Fruit fly (Drosophila melanogaster): ENCODE data around the gene CG33111.

The CG33111 gene

DNA sequence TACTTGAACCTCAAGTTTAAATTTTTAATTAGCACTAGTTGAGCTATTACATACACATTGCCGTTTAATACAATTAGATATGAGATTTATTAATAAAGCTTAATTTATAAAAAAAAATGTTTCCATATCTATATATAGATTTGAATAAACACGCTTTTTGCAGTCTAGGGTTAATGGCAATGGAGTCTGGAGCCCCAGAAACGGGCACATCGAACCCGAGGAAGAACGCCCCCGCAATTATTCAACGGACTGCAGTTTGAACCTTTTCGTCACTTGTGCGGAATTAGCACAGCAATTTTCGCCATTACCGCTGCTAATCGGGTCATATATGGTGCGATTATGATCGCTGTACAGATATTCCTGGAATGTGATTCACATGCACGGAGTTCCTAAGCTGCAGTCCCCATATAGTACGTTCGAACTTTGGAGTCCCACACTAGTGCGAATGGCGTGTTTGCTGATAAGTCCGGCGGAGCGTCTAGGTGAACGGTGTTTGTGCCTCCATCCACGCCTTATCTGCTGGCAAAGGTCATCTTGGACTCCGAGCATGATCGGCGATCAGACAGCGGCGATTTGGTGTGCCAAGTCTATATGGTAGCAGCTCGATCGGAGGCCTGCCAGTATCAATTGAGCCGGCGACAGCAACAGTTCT is 55.3 kb downstream of the CG33111 start, which contains the start of gene Lsd-1:
Gene Lsd-1, plus strand, starts transcription at position 236 of the 652 bp plus-strand sequence.
- TF ChIP-seq cic (GFP tag; optimal IDR thresholded peaks at IDR 0.05) (peak; percentile 69), CG1620 (GFP tag; optimal IDR thresholded peaks at IDR 0.05) (no peak), toe (GFP tag; optimal IDR thresholded peaks at IDR 0.05) (no peak), CG5204 (GFP tag; optimal IDR thresholded peaks at IDR 0.05) (no peak), CG14711 (tag; optimal IDR thresholded peaks at IDR 0.05) (peak; percentile 47), Crg-1 (GFP tag; optimal IDR thresholded peaks at IDR 0.05) (no peak), CG33017 (tag; optimal IDR thresholded peaks at IDR 0.05) (peak; percentile 31), ovo (GFP tag; optimal IDR thresholded peaks at IDR 0.05) (no peak), CG12768 (GFP tag; optimal IDR thresholded peaks at IDR 0.05) (peak; percentile 63), tj (GFP tag; optimal IDR thresholded peaks at IDR 0.05) (peak; percentile 5), CG7045 (GFP tag; optimal IDR thresholded peaks at IDR 0.05) (no peak), CG7101 (tag; optimal IDR thresholded peaks at IDR 0.05) (peak; percentile 15), Mnt (GFP tag; optimal IDR thresholded peaks at IDR 0.05) (peak; percentile 0), kay (GFP tag; ENCODE audit: borderline replicate concordance) (no peak), bab1 (GFP tag; optimal IDR thresholded peaks at IDR 0.05) (no peak), CG11617 (GFP tag; optimal IDR thresholded peaks at IDR 0.05) (no peak), cnc (optimal IDR thresholded peaks at IDR 0.05) (no peak), Clk (GFP tag; optimal IDR thresholded peaks at IDR 0.05) (no peak), Hr96 (GFP tag; optimal IDR thresholded peaks at IDR 0.05) (no peak), pad (GFP tag; optimal IDR thresholded peaks at IDR 0.05) (no peak)

dm6 chr3R:23763015-23763414 is 56.0 kb downstream of the CG33111 start, which contains the start of gene udt:
Gene udt (minus strand): TSS chr3R:23763263.
- TF ChIP-seq CG1620 (GFP tag; optimal IDR thresholded peaks at IDR 0.05) (peak; percentile 68), bab1 (GFP tag; optimal IDR thresholded peaks at IDR 0.05) (peak; percentile 19), Crg-1 (GFP tag; optimal IDR thresholded peaks at IDR 0.05) (peak; percentile 43), kay (GFP tag; ENCODE audit: borderline replicate concordance) (peak; percentile 76), Mnt (GFP tag; optimal IDR thresholded peaks at IDR 0.05) (peak; percentile 3), ovo (GFP tag; optimal IDR thresholded peaks at IDR 0.05) (no peak), pad (GFP tag; optimal IDR thresholded peaks at IDR 0.05) (peak; percentile 34), tj (GFP tag; optimal IDR thresholded peaks at IDR 0.05) (no peak), toe (GFP tag; optimal IDR thresholded peaks at IDR 0.05) (no peak), CG33017 (tag; optimal IDR thresholded peaks at IDR 0.05) (no peak)

DNA sequence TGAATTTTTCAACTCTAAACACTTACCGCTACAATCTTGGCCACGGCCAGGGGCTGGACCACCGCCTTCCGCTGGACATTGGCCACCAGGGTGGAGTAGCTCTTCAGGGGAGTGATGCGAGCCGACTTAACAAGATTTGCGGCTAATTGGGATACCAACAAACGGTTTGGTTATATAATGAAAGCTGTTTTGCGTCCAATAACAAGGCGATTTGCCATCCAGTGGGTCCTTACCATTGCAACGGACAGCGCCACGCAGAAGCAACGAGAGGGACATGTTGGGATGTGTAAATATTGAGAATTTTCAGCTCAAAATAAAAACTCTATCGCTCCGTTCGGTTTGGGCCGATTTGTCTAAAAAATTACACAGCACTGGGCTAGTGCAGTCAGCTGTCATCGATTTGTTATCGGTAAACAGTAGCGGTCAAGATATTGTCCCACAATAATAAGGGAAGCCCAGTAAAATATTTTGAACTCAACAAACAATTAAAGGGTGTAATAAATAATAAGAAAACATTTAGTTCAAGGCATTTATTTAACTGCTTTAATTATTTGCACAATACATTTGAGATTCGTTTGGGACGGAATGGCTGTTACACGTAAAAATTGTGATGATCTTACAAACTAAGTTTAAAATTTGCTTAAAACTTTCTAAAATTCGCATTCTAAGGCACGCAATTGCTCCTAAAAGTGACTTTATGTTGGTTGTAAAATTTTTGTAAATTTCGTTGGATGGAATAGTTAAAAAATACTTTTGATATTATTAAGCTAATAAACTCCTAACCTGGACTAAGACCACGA is 58.6 kb downstream of the CG33111 start, which contains the start of gene SdhD:
Gene SdhD, minus strand, starts transcription at position 382 of the 800 bp plus-strand sequence.
- TF ChIP-seq Clk (GFP tag; optimal IDR thresholded peaks at IDR 0.05) (no peak), Hr96 (GFP tag; optimal IDR thresholded peaks at IDR 0.05) (no peak), CG33017 (tag; optimal IDR thresholded peaks at IDR 0.05) (peak; percentile 46), CG14711 (tag; optimal IDR thresholded peaks at IDR 0.05) (peak; percentile 55), CG7101 (tag; optimal IDR thresholded peaks at IDR 0.05) (peak; percentile 57), CG11617 (GFP tag; optimal IDR thresholded peaks at IDR 0.05) (peak; percentile 37), CG1620 (GFP tag; optimal IDR thresholded peaks at IDR 0.05) (peak; percentile 60), CG7045 (GFP tag; optimal IDR thresholded peaks at IDR 0.05) (no peak), Mnt (GFP tag; optimal IDR thresholded peaks at IDR 0.05) (peak; percentile 48), CG5204 (GFP tag; optimal IDR thresholded peaks at IDR 0.05) (no peak), cnc (optimal IDR thresholded peaks at IDR 0.05) (no peak), Crg-1 (GFP tag; optimal IDR thresholded peaks at IDR 0.05) (peak; percentile 40), cic (GFP tag; optimal IDR thresholded peaks at IDR 0.05) (peak; percentile 24), pad (GFP tag; optimal IDR thresholded peaks at IDR 0.05) (peak; percentile 47), kay (GFP tag; ENCODE audit: borderline replicate concordance) (peak; percentile 93), ovo (GFP tag; optimal IDR thresholded peaks at IDR 0.05) (peak; percentile 0), CG12768 (GFP tag; optimal IDR thresholded peaks at IDR 0.05) (peak; percentile 64), tj (GFP tag; optimal IDR thresholded peaks at IDR 0.05) (no peak), toe (GFP tag; optimal IDR thresholded peaks at IDR 0.05) (peak; percentile 9), bab1 (GFP tag; optimal IDR thresholded peaks at IDR 0.05) (peak; percentile 70)

- TF ChIP-seq cnc (optimal IDR thresholded peaks at IDR 0.05) (no peak), toe (GFP tag; optimal IDR thresholded peaks at IDR 0.05) (peak; percentile 99), Mnt (GFP tag; optimal IDR thresholded peaks at IDR 0.05) (peak; percentile 95), CG12768 (GFP tag; optimal IDR thresholded peaks at IDR 0.05) (peak; percentile 99), Clk (GFP tag; optimal IDR thresholded peaks at IDR 0.05) (peak; percentile 97), Hr96 (GFP tag; optimal IDR thresholded peaks at IDR 0.05) (peak; percentile 98), CG11617 (GFP tag; optimal IDR thresholded peaks at IDR 0.05) (peak; percentile 100), tj (GFP tag; optimal IDR thresholded peaks at IDR 0.05) (peak; percentile 93), CG7101 (tag; optimal IDR thresholded peaks at IDR 0.05) (peak; percentile 98), pad (GFP tag; optimal IDR thresholded peaks at IDR 0.05) (peak; percentile 95), bab1 (GFP tag; optimal IDR thresholded peaks at IDR 0.05) (peak; percentile 96), CG5204 (GFP tag; optimal IDR thresholded peaks at IDR 0.05) (peak; percentile 99), kay (GFP tag; ENCODE audit: borderline replicate concordance) (no peak), CG33017 (tag; optimal IDR thresholded peaks at IDR 0.05) (peak; percentile 97), Crg-1 (GFP tag; optimal IDR thresholded peaks at IDR 0.05) (peak; percentile 98), CG7045 (GFP tag; optimal IDR thresholded peaks at IDR 0.05) (peak; percentile 99), ovo (GFP tag; optimal IDR thresholded peaks at IDR 0.05) (peak; percentile 95), CG1620 (GFP tag; optimal IDR thresholded peaks at IDR 0.05) (peak; percentile 99), CG14711 (tag; optimal IDR thresholded peaks at IDR 0.05) (peak; percentile 94), cic (GFP tag; optimal IDR thresholded peaks at IDR 0.05) (peak; percentile 88)
These were observed 61.0 kb downstream of the CG33111 start, which contains the start of the genes PTPMT1 and Hrd3 for dm6 chr3R:23757912-23758607. Gene PTPMT1 (plus strand): TSS chr3R:23758339. Gene Hrd3 (minus strand): TSS chr3R:23758557.

All from whole organism, adult.